Fruit fly (Drosophila melanogaster): Measurements from ENCODE around the gene Skel.
A peak's percentile ranks its signal among the peaks of the same experiment; 100 is the strongest.

Skel gene

dm6 chr3R:10638641-10639348, 47.9 kb upstream of the Skel start:
- TF ChIP-seq CG6792 (GFP tag; optimal IDR thresholded peaks at IDR 0.05) (no peak), achi (GFP tag; optimal IDR thresholded peaks at IDR 0.05) (peak; percentile 81), Blimp-1 (GFP tag; optimal IDR thresholded peaks at IDR 0.05) (no peak), Sox102F (GFP tag; optimal IDR thresholded peaks at IDR 0.05) (no peak), CG9139 (GFP tag; optimal IDR thresholded peaks at IDR 0.05) (no peak), Eip75B (GFP tag; optimal IDR thresholded peaks at IDR 0.05) (no peak), Hr4 (GFP tag; optimal IDR thresholded peaks at IDR 0.05) (no peak), Hr39 (GFP tag; optimal IDR thresholded peaks at IDR 0.05) (no peak), CG6854 (GFP tag; optimal IDR thresholded peaks at IDR 0.05) (no peak), ss (GFP tag; optimal IDR thresholded peaks at IDR 0.05) (no peak), svp (GFP tag) (peak; percentile 41)

- TF ChIP-seq svp (GFP tag) (peak; percentile 17), CG10669 (GFP tag; optimal IDR thresholded peaks at IDR 0.05) (no peak)
Measured at dm6 chr3R:10639468-10639867, 47.3 kb upstream of the Skel start, which contains the start of gene hth. hth (minus strand) TSS chr3R:10639568.

- no peak for TF ChIP-seq CG11762 (GFP tag; optimal IDR thresholded peaks at IDR 0.05; ENCODE audit: insufficient read depth)
- TF ChIP-seq CG9139 (GFP tag; optimal IDR thresholded peaks at IDR 0.05): no peak
- peak; percentile 55 for TF ChIP-seq achi (GFP tag; optimal IDR thresholded peaks at IDR 0.05)
- peak; percentile 30 for TF ChIP-seq svp (GFP tag)
- no peak for TF ChIP-seq CG8119 (GFP tag; IDR thresholded peaks at IDR 0.05)
- peak; percentile 34 for TF ChIP-seq Eip78C (GFP tag)
- TF ChIP-seq eg (GFP tag; IDR thresholded peaks at IDR 0.05): no peak
- no peak for TF ChIP-seq OdsH (GFP tag; optimal IDR thresholded peaks at IDR 0.05)
- TF ChIP-seq cyc (GFP tag; optimal IDR thresholded peaks at IDR 0.05): no peak
Measured at dm6 chr3R:10640552-10641266, 46.0 kb upstream of the Skel start.

dm6 chr3R:10641284-10641683, 45.5 kb upstream of the Skel start:
- TF ChIP-seq Ets96B (tag; optimal IDR thresholded peaks at IDR 0.05) (peak; percentile 11), Met (GFP tag; optimal IDR thresholded peaks at IDR 0.05) (peak; percentile 47), CG34406 (GFP tag; optimal IDR thresholded peaks at IDR 0.05) (peak; percentile 15), Eip93F (GFP tag; optimal IDR thresholded peaks at IDR 0.05) (no peak), Hr39 (GFP tag; optimal IDR thresholded peaks at IDR 0.05) (peak; percentile 22), lz (GFP tag; optimal IDR thresholded peaks at IDR 0.05) (peak; percentile 26), Ets21C (GFP tag; optimal IDR thresholded peaks at IDR 0.05) (peak; percentile 0), Eip78C (GFP tag) (peak; percentile 77), CG10631 (GFP tag; optimal IDR thresholded peaks at IDR 0.05) (peak; percentile 13), CG32006 (GFP tag; optimal IDR thresholded peaks at IDR 0.05) (no peak), Blimp-1 (GFP tag; optimal IDR thresholded peaks at IDR 0.05) (no peak), pdm3 (GFP tag; optimal IDR thresholded peaks at IDR 0.05) (peak; percentile 6), CG6792 (GFP tag; optimal IDR thresholded peaks at IDR 0.05) (peak; percentile 22), CG15336 (GFP tag; IDR thresholded peaks at IDR 0.05) (0 out of 2 replicates have a peak, but pooled peaks have one; percentile 29), vri (GFP tag; optimal IDR thresholded peaks at IDR 0.05) (no peak), CG6163 (GFP tag; IDR thresholded peaks at IDR 0.05) (no peak), acj6 (GFP tag; optimal IDR thresholded peaks at IDR 0.05) (peak; percentile 36), CG8119 (GFP tag; IDR thresholded peaks at IDR 0.05) (no peak), Eip75B (GFP tag; optimal IDR thresholded peaks at IDR 0.05) (peak; percentile 25), CG9139 (GFP tag; optimal IDR thresholded peaks at IDR 0.05) (no peak), eg (GFP tag; IDR thresholded peaks at IDR 0.05) (no peak), cyc (GFP tag; optimal IDR thresholded peaks at IDR 0.05) (peak; percentile 34), Sox102F (GFP tag; optimal IDR thresholded peaks at IDR 0.05) (peak; percentile 32), CG8632 (GFP tag; optimal IDR thresholded peaks at IDR 0.05) (peak; percentile 24), CG11902 (GFP tag; optimal IDR thresholded peaks at IDR 0.05) (no peak), CG3919 (GFP tag; optimal IDR thresholded peaks at IDR 0.05) (peak; percentile 5), Smox (GFP tag; optimal IDR thresholded peaks at IDR 0.05) (peak; percentile 52), svp (GFP tag) (peak; percentile 65), Gug (GFP tag; IDR thresholded peaks at IDR 0.05) (no peak), CG31627 (GFP tag; optimal IDR thresholded peaks at IDR 0.05) (peak; percentile 4), OdsH (GFP tag; optimal IDR thresholded peaks at IDR 0.05) (peak; percentile 4), CG6854 (GFP tag; optimal IDR thresholded peaks at IDR 0.05) (no peak), Hr4 (GFP tag; optimal IDR thresholded peaks at IDR 0.05) (no peak), esn (GFP tag; optimal IDR thresholded peaks at IDR 0.05) (peak; percentile 49), topi (GFP tag; optimal IDR thresholded peaks at IDR 0.05) (peak; percentile 26)
